Fruit fly (Drosophila melanogaster) whole organism, embryonic: ENCODE results near the gene Rh2.

ENCODE experiments used
- CG6854 ChIP-seq: fragments of 200-800 bp; sonication (Bioruptor generic); optimal IDR thresholded peaks from 3 replicates; lab custom pipeline; 2017; ENCODE audit warnings: missing biosample characterization, mild to moderate bottlenecking, missing genetic modification characterization
- CG8089 ChIP-seq: fragments of 200-800 bp; sonication (Bioruptor generic); optimal IDR thresholded peaks from 3 replicates; lab custom pipeline; 2016; ENCODE audit warnings: missing biosample characterization, missing genetic modification characterization
- CG9609 ChIP-seq: fragments of 200-800 bp; sonication (Bioruptor generic); optimal IDR thresholded peaks from 3 replicates; lab custom pipeline; 2016; ENCODE audit warnings: missing biosample characterization, missing genetic modification characterization
- Mad ChIP-seq: fragments of 200-800 bp; sonication (Bioruptor generic); optimal IDR thresholded peaks from 2 replicates; lab custom pipeline; 2016; ENCODE audit warnings: missing biosample characterization, missing genetic modification characterization
- NfI ChIP-seq: fragments of 200-800 bp; sonication (Bioruptor generic); optimal IDR thresholded peaks from 3 replicates; lab custom pipeline; 2018; ENCODE audit warnings: missing biosample characterization, mild to moderate bottlenecking, missing genetic modification characterization, moderate library complexity
- caup ChIP-seq: fragments of 200-800 bp; sonication (Bioruptor generic); optimal IDR thresholded peaks from 3 replicates; lab custom pipeline; 2017; ENCODE audit warnings: missing biosample characterization, mild to moderate bottlenecking, missing genetic modification characterization, moderate library complexity; ENCODE audit not compliant: severe bottlenecking
- fd3F ChIP-seq: fragments of 200-800 bp; sonication (Bioruptor generic); optimal IDR thresholded peaks from 2 replicates; lab custom pipeline; 2018; ENCODE audit warnings: missing biosample characterization, mild to moderate bottlenecking, missing genetic modification characterization, moderate library complexity
- lilli ChIP-seq: fragments of 200-800 bp; sonication (Bioruptor generic); optimal IDR thresholded peaks from 3 replicates; lab custom pipeline; 2016; ENCODE audit warnings: missing biosample characterization, missing genetic modification characterization
- lola ChIP-seq, 3 experiments: fragments of >200 bp in 2 of 3; fragments of 200-800 bp in 1 of 3; sonication (Bioruptor generic) in 1 of 3; optimal IDR thresholded peaks; 2 replicates each; lab custom pipeline; 2017 to 2019; ENCODE audit warnings: missing biosample characterization in 3 of 3, missing genetic modification characterization in 3 of 3, mild to moderate bottlenecking in 1 of 3, moderate library complexity in 1 of 3
- psq ChIP-seq: fragments of 200-800 bp; sonication (Bioruptor generic); optimal IDR thresholded peaks from 2 replicates; lab custom pipeline; 2017; ENCODE audit warnings: missing biosample characterization, missing genetic modification characterization
- ranshi ChIP-seq: fragments of 200-800 bp; sonication (Bioruptor generic); IDR thresholded peaks from 2 replicates; pipeline ENCODE4 v1.3.6; 2022; ENCODE audit warnings: missing biosample characterization, missing genetic modification characterization
- tll ChIP-seq, 2 experiments: fragments of 200-800 bp in 1 of 2; fragments of >200 bp in 1 of 2; sonication (Bioruptor generic) in 1 of 2; optimal IDR thresholded peaks; 2 replicates each; lab custom pipeline; 2017 to 2019; ENCODE audit warnings: missing biosample characterization in 2 of 2, missing genetic modification characterization in 2 of 2, mild to moderate bottlenecking in 1 of 2, moderate library complexity in 1 of 2
- usp ChIP-seq: fragments of >200 bp; optimal IDR thresholded peaks from 2 replicates; lab custom pipeline; 2017; ENCODE audit warnings: missing biosample characterization, missing genetic modification characterization
- zfh2 ChIP-seq: fragments of 200-800 bp; sonication (Bioruptor generic); optimal IDR thresholded peaks from 2 replicates; lab custom pipeline; 2016; ENCODE audit warnings: missing biosample characterization, missing genetic modification characterization

- TF ChIP-seq CG8089 (GFP tag; lab: Kevin White, UChicago) = no peak
- no peak for TF ChIP-seq lilli
- TF ChIP-seq psq = no peak
- TF ChIP-seq ranshi (GFP tag; lab: Robert Waterston, UW) = no peak
- TF ChIP-seq caup = no peak
- no peak for TF ChIP-seq NfI
- no peak for TF ChIP-seq tll (GFP tag; optimal IDR thresholded peaks at IDR 0.05; lab: Kevin White, UChicago)
- TF ChIP-seq lola (GFP tag; optimal IDR thresholded peaks at IDR 0.05; lab: Kevin White, UChicago) = no peak
- TF ChIP-seq usp (GFP tag; lab: Kevin White, UChicago) = no peak
- no peak for TF ChIP-seq zfh2 (GFP tag; lab: Kevin White, UChicago)
- no peak for TF ChIP-seq CG9609 (GFP tag; lab: Kevin White, UChicago)
- no peak for TF ChIP-seq fd3F (GFP tag; lab: Kevin White, UChicago)
- no peak for TF ChIP-seq CG6854 (GFP tag; lab: Kevin White, UChicago)
- no peak for TF ChIP-seq Mad (GFP tag; lab: Kevin White, UChicago)
Observed at dm6 chr3R:18875228-18875627, 24.0 kb upstream of the Rh2 start, which contains the start of gene CG14298.
